Fruit fly (Drosophila melanogaster) whole organism, embryonic: ENCODE data around the gene CSN6.

ENCODE experiments used
- ATbp ChIP-seq: fragments of 200-800 bp; sonication (Bioruptor generic); optimal IDR thresholded peaks from 2 replicates; lab custom pipeline; 2017; ENCODE audit warnings: missing biosample characterization, mild to moderate bottlenecking, missing genetic modification characterization, missing genetic modification reagents
- CG10366 ChIP-seq: fragments of 200-800 bp; sonication (Bioruptor generic); IDR thresholded peaks from 2 replicates; pipeline ENCODE4 v1.3.6; 2022; ENCODE audit warnings: missing biosample characterization, missing genetic modification characterization
- CG11093 ChIP-seq: fragments of 200-800 bp; sonication (Bioruptor generic); IDR thresholded peaks from 3 replicates; pipeline ENCODE4 v1.3.6; 2022; ENCODE audit warnings: missing biosample characterization, missing genetic modification characterization
- CG12769 ChIP-seq: fragments of 200-800 bp; sonication (Bioruptor generic); optimal IDR thresholded peaks from 2 replicates; lab custom pipeline; 2019; ENCODE audit warnings: missing biosample characterization, mild to moderate bottlenecking, missing genetic modification characterization, moderate library complexity
- CG14050 ChIP-seq: fragments of 200-800 bp; sonication (Bioruptor generic); IDR thresholded peaks from 3 replicates; pipeline ENCODE4 v1.3.6; 2022; ENCODE audit warnings: missing biosample characterization, missing genetic modification characterization
- CG14710 ChIP-seq: fragments of 200-800 bp; sonication (Bioruptor generic); optimal IDR thresholded peaks from 3 replicates; lab custom pipeline; 2019; ENCODE audit warnings: missing biosample characterization, mild to moderate bottlenecking, missing genetic modification characterization, moderate library complexity
- CG14860 ChIP-seq: fragments of 200-800 bp; sonication (Bioruptor generic); IDR thresholded peaks from 3 replicates; pipeline ENCODE4 v1.3.6; 2022; ENCODE audit warnings: missing biosample characterization, missing genetic modification characterization; ENCODE audit not compliant: partially characterized antibody
- CG14965 ChIP-seq: fragments of 200-800 bp; sonication (Bioruptor generic); optimal IDR thresholded peaks from 2 replicates; lab custom pipeline; 2016; ENCODE audit warnings: missing biosample characterization, missing genetic modification characterization, borderline replicate concordance
- CG15011 ChIP-seq: fragments of 200-800 bp; sonication (Bioruptor generic); optimal IDR thresholded peaks from 3 replicates; lab custom pipeline; 2018; ENCODE audit warnings: missing biosample characterization, mild to moderate bottlenecking, missing genetic modification characterization
- CG1603 ChIP-seq: fragments of 200-800 bp; sonication (Bioruptor generic); optimal IDR thresholded peaks from 2 replicates; lab custom pipeline; 2019; ENCODE audit warnings: missing biosample characterization, mild to moderate bottlenecking, missing genetic modification characterization, moderate library complexity
- CG16813 ChIP-seq: fragments of 200-800 bp; sonication (Bioruptor generic); IDR thresholded peaks from 3 replicates; pipeline ENCODE4 v1.3.6; 2022; ENCODE audit warnings: missing biosample characterization, missing genetic modification characterization; ENCODE audit not compliant: partially characterized antibody
- CG17361 ChIP-seq: fragments of 200-800 bp; sonication (Bioruptor generic); IDR thresholded peaks from 3 replicates; pipeline ENCODE4 v1.3.6; 2022; ENCODE audit warnings: missing biosample characterization, missing genetic modification characterization
- CG17802 ChIP-seq: fragments of 200-800 bp; sonication (Bioruptor generic); optimal IDR thresholded peaks from 2 replicates; lab custom pipeline; 2018; ENCODE audit warnings: missing biosample characterization, mild to moderate bottlenecking, missing genetic modification characterization, moderate library complexity
- CG2889 ChIP-seq: fragments of 200-800 bp; sonication (Bioruptor generic); IDR thresholded peaks from 3 replicates; pipeline ENCODE4 v1.3.6; 2022; ENCODE audit warnings: missing biosample characterization, missing genetic modification characterization
- CG5245 ChIP-seq: fragments of 200-800 bp; sonication (Bioruptor generic); optimal IDR thresholded peaks from 3 replicates; lab custom pipeline; 2016; ENCODE audit warnings: missing biosample characterization, missing genetic modification characterization
- CG9932 ChIP-seq: fragments of 200-800 bp; sonication (Bioruptor generic); IDR thresholded peaks from 2 replicates; pipeline ENCODE4 v1.3.6; 2022; ENCODE audit warnings: missing biosample characterization, missing genetic modification characterization
- CkIIα-i1 ChIP-seq: fragments of 200-800 bp; sonication (Bioruptor generic); IDR thresholded peaks from 2 replicates; pipeline ENCODE4 v1.3.6; 2022; ENCODE audit warnings: missing biosample characterization, missing genetic modification characterization
- Dp ChIP-seq: fragments of 200-800 bp; sonication (Bioruptor generic); optimal IDR thresholded peaks from 2 replicates; lab custom pipeline; 2018; ENCODE audit warnings: missing biosample characterization, mild to moderate bottlenecking, missing genetic modification characterization, moderate library complexity
- E2f1 ChIP-seq: fragments of 200-800 bp; sonication (Bioruptor generic); IDR thresholded peaks from 2 replicates; pipeline ENCODE4 v1.3.6; 2022; ENCODE audit warnings: missing biosample characterization, missing genetic modification characterization
- ERR ChIP-seq: fragments of 200-800 bp; sonication (Bioruptor generic); optimal IDR thresholded peaks from 2 replicates; lab custom pipeline; 2016; ENCODE audit warnings: missing biosample characterization, missing genetic modification characterization
- Ets65A ChIP-seq: fragments of 200-800 bp; sonication (Bioruptor generic); peaks from one replicate; lab custom pipeline; 2016; ENCODE audit warnings: missing biosample characterization, missing genetic modification characterization
- Fer1 ChIP-seq: fragments of 200-800 bp; sonication (Bioruptor generic); optimal IDR thresholded peaks from 2 replicates; lab custom pipeline; 2017; ENCODE audit warnings: missing biosample characterization, mild to moderate bottlenecking, missing genetic modification characterization
- HmgD ChIP-seq: fragments of 200-800 bp; sonication (Bioruptor generic); optimal IDR thresholded peaks from 3 replicates; lab custom pipeline; 2016; ENCODE audit warnings: missing biosample characterization, missing genetic modification characterization
- MESR4 ChIP-seq: fragments of 200-800 bp; sonication (Bioruptor generic); optimal IDR thresholded peaks from 2 replicates; lab custom pipeline; 2018; ENCODE audit warnings: missing biosample characterization, mild to moderate bottlenecking, missing genetic modification characterization, moderate library complexity
- Myb ChIP-seq: fragments of 200-800 bp; sonication (Bioruptor generic); optimal IDR thresholded peaks from 2 replicates; lab custom pipeline; 2016; ENCODE audit warnings: missing biosample characterization, missing genetic modification characterization
- Opbp ChIP-seq: fragments of 200-800 bp; sonication (Bioruptor generic); IDR thresholded peaks from 3 replicates; pipeline ENCODE4 v1.3.6; 2022; ENCODE audit warnings: missing biosample characterization, missing genetic modification characterization; ENCODE audit not compliant: partially characterized antibody
- Scr ChIP-seq: fragments of 200-800 bp; sonication (Bioruptor generic); IDR thresholded peaks from 2 replicates; pipeline ENCODE4 v1.3.6; 2022; ENCODE audit warnings: missing biosample characterization, missing genetic modification characterization; ENCODE audit not compliant: partially characterized antibody
- Sin3A ChIP-seq: fragments of >200 bp; optimal IDR thresholded peaks from 2 replicates; lab custom pipeline; 2018
- Sry-δ ChIP-seq: fragments of 200-800 bp; sonication (Bioruptor generic); optimal IDR thresholded peaks from 2 replicates; lab custom pipeline; 2016; ENCODE audit warnings: missing biosample characterization, missing genetic modification characterization
- Taf1 ChIP-seq: fragments of 200-800 bp; sonication (Bioruptor generic); IDR thresholded peaks from 2 replicates; pipeline ENCODE4 v1.3.6; 2022; ENCODE audit warnings: missing biosample characterization, missing genetic modification characterization
- Tbp ChIP-seq: fragments of >200 bp; optimal IDR thresholded peaks from 2 replicates; lab custom pipeline; 2018; ENCODE audit warnings: missing biosample characterization, missing genetic modification characterization
- cato ChIP-seq: fragments of 200-800 bp; sonication (Bioruptor generic); optimal IDR thresholded peaks from 2 replicates; lab custom pipeline; 2016; ENCODE audit warnings: missing biosample characterization, missing genetic modification characterization, borderline replicate concordance
- dysf ChIP-seq: fragments of 200-800 bp; sonication (Bioruptor generic); IDR thresholded peaks from 3 replicates; pipeline ENCODE4 v1.3.6; 2022; ENCODE audit warnings: missing biosample characterization, missing genetic modification characterization
- ewg ChIP-seq: fragments of 200-800 bp; sonication (Bioruptor generic); optimal IDR thresholded peaks from 3 replicates; lab custom pipeline; 2017; ENCODE audit warnings: mild to moderate bottlenecking, missing biosample characterization, missing genetic modification reagents, missing genetic modification characterization
- ind ChIP-seq: fragments of 200-800 bp; sonication (Bioruptor generic); optimal IDR thresholded peaks from 3 replicates; lab custom pipeline; 2016; ENCODE audit warnings: missing biosample characterization, missing genetic modification characterization
- insv ChIP-seq, 2 experiments: fragments of 200-800 bp; sonication (Bioruptor generic); optimal IDR thresholded peaks; 3 replicates each; lab custom pipeline; 2016 to 2018; ENCODE audit warnings: missing biosample characterization in 2 of 2, missing genetic modification characterization in 2 of 2
- inv ChIP-seq: fragments of 200-800 bp; sonication (Bioruptor generic); IDR thresholded peaks from 2 replicates; pipeline ENCODE4 v1.3.6; 2022; ENCODE audit warnings: missing biosample characterization, missing genetic modification characterization; ENCODE audit not compliant: partially characterized antibody
- jumu ChIP-seq: fragments of 200-800 bp; sonication (Bioruptor generic); optimal IDR thresholded peaks from 3 replicates; lab custom pipeline; 2016; ENCODE audit warnings: missing biosample characterization, missing genetic modification characterization
- lilli ChIP-seq: fragments of 200-800 bp; sonication (Bioruptor generic); optimal IDR thresholded peaks from 3 replicates; lab custom pipeline; 2016; ENCODE audit warnings: missing biosample characterization, missing genetic modification characterization
- mam ChIP-seq: fragments of 200-800 bp; sonication (Bioruptor generic); optimal IDR thresholded peaks from 3 replicates; lab custom pipeline; 2016; ENCODE audit warnings: missing biosample characterization, missing genetic modification characterization
- nau ChIP-seq: fragments of 200-800 bp; sonication (Bioruptor generic); optimal IDR thresholded peaks from 3 replicates; lab custom pipeline; 2017; ENCODE audit warnings: missing biosample characterization, mild to moderate bottlenecking, missing genetic modification characterization, missing genetic modification reagents
- peb ChIP-seq: fragments of 200-800 bp; sonication (Bioruptor generic); IDR thresholded peaks from 2 replicates; pipeline ENCODE4 v1.3.6; 2022; ENCODE audit warnings: missing biosample characterization, missing genetic modification characterization
- sd ChIP-seq: fragments of 200-800 bp; sonication (Bioruptor generic); optimal IDR thresholded peaks from 3 replicates; lab custom pipeline; 2018; ENCODE audit warnings: missing biosample characterization, mild to moderate bottlenecking, missing genetic modification characterization, moderate library complexity
- so ChIP-seq: fragments of 200-800 bp; sonication (Bioruptor generic); IDR thresholded peaks from 3 replicates; pipeline ENCODE4 v1.3.6; 2022; ENCODE audit warnings: missing biosample characterization, missing genetic modification characterization
- tin ChIP-seq: fragments of 200-800 bp; sonication (Bioruptor generic); optimal IDR thresholded peaks from 3 replicates; lab custom pipeline; 2016; ENCODE audit warnings: missing biosample characterization, missing genetic modification characterization
- trem ChIP-seq: fragments of 200-800 bp; optimal IDR thresholded peaks from 3 replicates; lab custom pipeline; 2019; ENCODE audit warnings: missing biosample characterization, mild to moderate bottlenecking, missing genetic modification characterization, moderate library complexity
- vnd ChIP-seq: fragments of 200-800 bp; sonication (Bioruptor generic); IDR thresholded peaks from 3 replicates; pipeline ENCODE4 v1.3.6; 2022; ENCODE audit warnings: missing biosample characterization, missing genetic modification characterization; ENCODE audit not compliant: partially characterized antibody

The CSN6 gene

DNA sequence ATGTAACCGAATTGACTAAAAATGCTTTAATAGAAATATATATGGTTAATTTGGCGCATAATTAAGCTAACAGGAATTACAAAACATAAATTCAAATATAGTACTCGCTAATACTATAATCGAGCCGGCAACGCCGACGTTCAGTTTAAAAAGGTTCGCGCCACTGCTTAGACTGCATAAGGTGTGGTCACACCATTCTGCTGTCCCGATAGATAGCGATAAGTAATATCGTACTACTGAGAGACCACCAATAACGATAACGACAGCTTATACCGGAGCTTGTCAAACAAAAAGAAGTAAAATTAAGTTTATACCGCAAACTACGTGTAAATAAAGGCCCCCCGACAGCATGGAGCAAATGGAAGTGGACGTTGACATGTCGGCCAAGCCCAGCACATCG, at the start of gene CSN6 (continued):
- TF ChIP-seq CG11093 (GFP tag; lab: Robert Waterston, UW) (no peak), CG12769 (no peak), tin (GFP tag; lab: Kevin White, UChicago) (peak; percentile 1), Tbp (no peak), CG17802 (tag; lab: Kevin White, UChicago) (no peak), nau (GFP tag; lab: Kevin White, UChicago) (no peak), trem (tag; lab: Kevin White, UChicago) (peak; percentile 75), inv (GFP tag; lab: Robert Waterston, UW) (peak; percentile 69; the same call in 1 of the 2 replicates), peb (no peak), CkIIα-i1 (no peak), ind (no peak), Dp (GFP tag; lab: Kevin White, UChicago) (peak; percentile 87), lilli (GFP tag; lab: Kevin White, UChicago) (peak; percentile 10), sd (tag; lab: Kevin White, UChicago) (no peak), CG15011 (no peak), ewg (GFP tag; lab: Kevin White, UChicago) (no peak), E2f1 (GFP tag; lab: Robert Waterston, UW) (no peak), CG5245 (GFP tag; lab: Kevin White, UChicago) (no peak), Taf1 (no peak), CG1603 (tag; lab: Kevin White, UChicago) (peak; percentile 71), CG10366 (GFP tag; lab: Robert Waterston, UW) (no peak), so (GFP tag; lab: Robert Waterston, UW) (no peak), Opbp (GFP tag; lab: Robert Waterston, UW) (peak; percentile 88), HmgD (GFP tag; lab: Kevin White, UChicago) (peak; percentile 68), Sry-δ (GFP tag; lab: Kevin White, UChicago) (peak; percentile 91), CG17361 (GFP tag; lab: Robert Waterston, UW) (peak; percentile 41; the same call in 1 of the 3 replicates), CG14860 (GFP tag; lab: Robert Waterston, UW) (peak; percentile 78), dysf (no peak), CG9932 (GFP tag; lab: Robert Waterston, UW) (no peak), CG16813 (GFP tag; lab: Robert Waterston, UW) (peak; percentile 79), ATbp (no peak), Fer1 (GFP tag; lab: Kevin White, UChicago) (peak; percentile 20), Myb (GFP tag; lab: Kevin White, UChicago) (peak; percentile 91), cato (no peak), MESR4 (GFP tag; lab: Kevin White, UChicago) (peak; percentile 56), Sin3A (peak; percentile 37), vnd (GFP tag; lab: Robert Waterston, UW) (peak; percentile 81), ERR (GFP tag; lab: Kevin White, UChicago) (peak; percentile 18), Ets65A (GFP tag; lab: Kevin White, UChicago) (peak; percentile 91), CG14965 (GFP tag; lab: Kevin White, UChicago) (no peak), CG14050 (GFP tag; lab: Robert Waterston, UW) (no peak), CG14710 (tag; lab: Kevin White, UChicago) (peak; percentile 99), CG2889 (GFP tag; lab: Robert Waterston, UW) (no peak), mam (peak; percentile 37), jumu (GFP tag; lab: Kevin White, UChicago) (peak; percentile 16), insv (GFP tag; optimal IDR thresholded peaks at IDR 0.05; lab: Kevin White, UChicago) (no peak), Scr (GFP tag; lab: Robert Waterston, UW) (peak; percentile 82)
